Fruit fly (Drosophila melanogaster): ENCODE measurements around the gene InR.

DNA sequence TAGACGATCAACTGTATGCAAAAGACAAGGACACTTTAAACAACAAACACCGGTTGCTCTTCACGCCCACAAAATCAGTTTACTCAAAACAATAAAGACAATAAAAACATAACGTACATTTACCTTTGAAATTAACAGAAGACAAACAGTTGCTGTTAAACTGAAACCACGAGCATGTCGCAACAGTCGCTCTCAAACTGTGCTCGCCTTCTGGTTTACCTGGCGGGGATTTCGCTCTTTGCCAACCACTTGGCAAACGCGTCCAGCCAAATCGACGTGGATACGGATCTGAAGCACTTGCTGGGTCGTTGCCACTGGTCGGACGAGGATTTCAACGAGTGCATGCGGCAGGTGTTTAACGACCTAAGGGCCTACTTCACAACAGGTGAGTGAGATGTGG is 46.3 kb upstream of the InR start:
- TF ChIP-seq CG32006 (GFP tag; optimal IDR thresholded peaks at IDR 0.05) (no peak), CG1621 (tag; optimal IDR thresholded peaks at IDR 0.05) (no peak), CG6276 (GFP tag; optimal IDR thresholded peaks at IDR 0.05) (no peak), Eip78C (GFP tag) (no peak), CG9139 (GFP tag; optimal IDR thresholded peaks at IDR 0.05) (no peak), fd59A (GFP tag; optimal IDR thresholded peaks at IDR 0.05) (no peak)

Measured in whole organism, prepupa.